Worm (Caenorhabditis elegans) whole organism, mixed stage, embryonic: ENCODE measurements around the gene C03G6.21.

Experiments used
- ceh-83 ChIP-seq: fragments of 200-800 bp; sonication (Bioruptor generic); optimal IDR thresholded peaks from 2 replicates; lab custom pipeline; 2018; ENCODE audit warnings: mild to moderate bottlenecking, missing genetic modification characterization, missing compliant biosample characterization
- elt-3 ChIP-seq: fragments of 150-350 bp; optimal IDR thresholded peaks from 2 replicates; lab custom pipeline; 2014; ENCODE audit warnings: missing biosample characterization, missing genetic modification characterization
- mab-5 ChIP-seq: fragments of 150-350 bp; optimal IDR thresholded peaks from 2 replicates; lab custom pipeline; 2014; ENCODE audit warnings: missing biosample characterization, missing genetic modification characterization
- mep-1 ChIP-seq: fragments of 150-350 bp; optimal IDR thresholded peaks from 2 replicates; lab custom pipeline; 2017; ENCODE audit warnings: missing biosample characterization, missing genetic modification reagents, missing genetic modification characterization, inconsistent platforms
- nhr-237 ChIP-seq: fragments of 150-350 bp; optimal IDR thresholded peaks from 2 replicates; lab custom pipeline; 2014; ENCODE audit warnings: missing biosample characterization, missing genetic modification characterization
- nhr-76 ChIP-seq: sonication (generic microtip); optimal IDR thresholded peaks from 2 replicates; lab custom pipeline; 2017; ENCODE audit warnings: missing biosample characterization, missing genetic modification characterization
- unc-120 ChIP-seq: sonication (generic microtip); optimal IDR thresholded peaks from 2 replicates; lab custom pipeline; 2017; ENCODE audit warnings: missing genetic modification characterization, missing compliant biosample characterization; ENCODE audit not compliant: poor library complexity, severe bottlenecking
- unc-39 ChIP-seq: fragments of 150-350 bp; optimal IDR thresholded peaks from 2 replicates; lab custom pipeline; 2014; ENCODE audit warnings: missing biosample characterization, missing genetic modification characterization

ce11 chrV:7391933-7392332 is 35.3 kb upstream of the C03G6.21 start, which contains the start of gene fbxa-105:
- TF ChIP-seq nhr-76 (tag; lab: Kevin White, UChicago) (no peak), unc-39 (tag; lab: Kevin White, UChicago) (no peak), mab-5 (tag; lab: Kevin White, UChicago) (no peak), mep-1 (tag; lab: Kevin White, UChicago) (no peak), elt-3 (no peak), unc-120 (tag; lab: Kevin White, UChicago) (no peak), nhr-237 (tag; lab: Kevin White, UChicago) (no peak), ceh-83 (GFP tag; lab: Kevin White, UChicago) (no peak)
